Worm (Caenorhabditis elegans) whole organism, late embryonic: ENCODE results near the gene C44C10.12.

Experiments
- K02D7.2 ChIP-seq: sonication (generic microtip); optimal IDR thresholded peaks from 2 replicates; lab custom pipeline; 2017; ENCODE audit warnings: mild to moderate bottlenecking, missing genetic modification characterization, missing compliant biosample characterization
- T23F11.4 ChIP-seq: fragments of 200-800 bp; sonication (Bioruptor generic); optimal IDR thresholded peaks from 2 replicates; lab custom pipeline; 2018; ENCODE audit warnings: mild to moderate bottlenecking, missing genetic modification characterization, missing compliant biosample characterization
- Y22D7AL.16 ChIP-seq: sonication (generic microtip); optimal IDR thresholded peaks from 2 replicates; lab custom pipeline; 2016; ENCODE audit warnings: missing genetic modification characterization, missing compliant biosample characterization
- ahr-1 ChIP-seq: sonication (generic microtip); optimal IDR thresholded peaks from 2 replicates; lab custom pipeline; 2016; ENCODE audit warnings: missing genetic modification characterization, missing compliant biosample characterization
- ceh-19 ChIP-seq: fragments of 200-800 bp; sonication (Bioruptor generic); optimal IDR thresholded peaks from 2 replicates; lab custom pipeline; 2018; ENCODE audit warnings: mild to moderate bottlenecking, missing genetic modification characterization, missing compliant biosample characterization
- ceh-22 ChIP-seq: sonication (generic microtip); optimal IDR thresholded peaks from 2 replicates; lab custom pipeline; 2017; ENCODE audit warnings: missing biosample characterization, missing genetic modification characterization
- ceh-24 ChIP-seq: sonication (generic microtip); optimal IDR thresholded peaks from 2 replicates; lab custom pipeline; 2016; ENCODE audit warnings: mild to moderate bottlenecking, missing genetic modification characterization, missing compliant biosample characterization
- ceh-31 ChIP-seq: sonication (generic microtip); optimal IDR thresholded peaks from 2 replicates; lab custom pipeline; 2016; ENCODE audit warnings: missing genetic modification characterization, missing compliant biosample characterization
- ceh-34 ChIP-seq: sonication (generic microtip); optimal IDR thresholded peaks from 2 replicates; lab custom pipeline; 2016; ENCODE audit warnings: mild to moderate bottlenecking, missing genetic modification characterization, missing compliant biosample characterization
- ceh-6 ChIP-seq: fragments of 200-800 bp; sonication (Bioruptor generic); optimal IDR thresholded peaks from 2 replicates; lab custom pipeline; 2018; ENCODE audit warnings: mild to moderate bottlenecking, missing genetic modification characterization, missing compliant biosample characterization
- dmd-4 ChIP-seq: sonication (generic microtip); optimal IDR thresholded peaks from 2 replicates; lab custom pipeline; 2016; ENCODE audit warnings: borderline replicate concordance, missing genetic modification characterization, missing compliant biosample characterization
- elt-4 ChIP-seq: sonication (generic microtip); optimal IDR thresholded peaks from 2 replicates; lab custom pipeline; 2016; ENCODE audit warnings: missing genetic modification characterization, missing compliant biosample characterization
- gmeb-2 ChIP-seq: sonication (generic microtip); optimal IDR thresholded peaks from 2 replicates; lab custom pipeline; 2016; ENCODE audit warnings: missing genetic modification characterization, inconsistent platforms, missing compliant biosample characterization
- hlh-30 ChIP-seq: sonication (generic microtip); optimal IDR thresholded peaks from 2 replicates; lab custom pipeline; 2017; ENCODE audit warnings: antibody characterized with exemption, missing genetic modification characterization, missing compliant biosample characterization; ENCODE audit not compliant: insufficient read depth
- hlh-6 ChIP-seq: sonication (generic microtip); optimal IDR thresholded peaks from 2 replicates; lab custom pipeline; 2016; ENCODE audit warnings: missing genotype, missing genetic modification characterization, missing compliant biosample characterization
- nfya-1 ChIP-seq: sonication (generic microtip); optimal IDR thresholded peaks from 2 replicates; lab custom pipeline; 2017; ENCODE audit warnings: missing genetic modification characterization, mild to moderate bottlenecking, missing compliant biosample characterization, antibody characterized with exemption, moderate library complexity
- nhr-11 ChIP-seq: fragments of 150-350 bp; optimal IDR thresholded peaks from 2 replicates; lab custom pipeline; 2014; ENCODE audit warnings: missing biosample characterization, missing genetic modification characterization
- nhr-232 ChIP-seq: sonication (generic microtip); optimal IDR thresholded peaks from 2 replicates; lab custom pipeline; 2016; ENCODE audit warnings: missing genetic modification characterization, missing compliant biosample characterization
- pat-9 ChIP-seq: fragments of 200-800 bp; sonication (Bioruptor generic); optimal IDR thresholded peaks from 2 replicates; lab custom pipeline; 2018; ENCODE audit warnings: mild to moderate bottlenecking, missing genetic modification characterization, moderate library complexity, missing compliant biosample characterization
- sox-2 ChIP-seq: fragments of 200-800 bp; sonication (Bioruptor generic); IDR thresholded peaks from 2 replicates; pipeline ENCODE4 v1.3.6; 2022; ENCODE audit warnings: missing genetic modification reagents, missing genetic modification characterization, missing compliant biosample characterization
- tbx-7 ChIP-seq: sonication (generic microtip); optimal IDR thresholded peaks from 2 replicates; lab custom pipeline; 2016; ENCODE audit warnings: missing genotype, missing genetic modification characterization, missing compliant biosample characterization
- unc-3 ChIP-seq, 2 experiments: fragments of 200-800 bp in 1 of 2; sonication (Bioruptor generic) in 1 of 2; sonication (generic microtip) in 1 of 2; conservative IDR thresholded peaks in 1 of 2; optimal IDR thresholded peaks in 1 of 2; 2 replicates each; pipeline versions ENCODE4 v1.3.6 to Lab custom; 2016 to 2022; ENCODE audit warnings: missing compliant biosample characterization in 2 of 2, missing genetic modification characterization in 2 of 2, missing genetic modification reagents in 1 of 2
- unc-42 ChIP-seq: sonication (generic microtip); optimal IDR thresholded peaks from 2 replicates; lab custom pipeline; 2016; ENCODE audit warnings: missing genotype, missing genetic modification characterization, missing compliant biosample characterization
- unc-55 ChIP-seq: sonication (generic microtip); optimal IDR thresholded peaks from 2 replicates; lab custom pipeline; 2017; ENCODE audit warnings: missing biosample characterization, missing genetic modification reagents, missing genetic modification characterization
- zip-5 ChIP-seq: sonication (generic microtip); optimal IDR thresholded peaks from 2 replicates; lab custom pipeline; 2016; ENCODE audit warnings: missing genetic modification characterization, missing compliant biosample characterization

C44C10.12 gene

DNA sequence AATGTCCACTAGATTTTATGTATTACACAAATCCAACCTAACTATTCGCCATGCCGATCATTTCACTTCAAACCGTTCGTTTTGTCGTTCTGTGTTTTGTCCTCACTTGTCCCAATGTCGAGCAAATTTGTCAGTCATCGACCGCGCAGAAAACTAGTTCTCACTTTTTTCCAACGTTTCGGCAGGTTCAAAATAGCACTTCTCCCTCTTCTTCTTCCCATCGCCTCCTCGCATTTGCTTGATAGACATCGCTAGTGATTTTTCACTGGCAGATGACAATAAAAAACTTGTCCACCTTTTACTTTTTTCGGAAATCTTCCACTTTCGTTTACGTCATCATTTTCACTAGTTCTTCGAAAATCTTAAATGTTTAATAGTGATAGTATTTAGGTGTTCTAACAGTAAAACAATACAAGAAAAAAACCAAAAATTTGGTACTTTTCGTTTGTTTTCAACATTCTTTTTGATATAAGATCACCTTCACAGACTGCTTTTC is 31.2 kb upstream of the C44C10.12 start:
- no peak for TF ChIP-seq elt-4 (tag; lab: Kevin White, UChicago)
- no peak for TF ChIP-seq ahr-1 (tag; lab: Kevin White, UChicago)
- no peak for TF ChIP-seq unc-42 (tag; lab: Kevin White, UChicago)

DNA sequence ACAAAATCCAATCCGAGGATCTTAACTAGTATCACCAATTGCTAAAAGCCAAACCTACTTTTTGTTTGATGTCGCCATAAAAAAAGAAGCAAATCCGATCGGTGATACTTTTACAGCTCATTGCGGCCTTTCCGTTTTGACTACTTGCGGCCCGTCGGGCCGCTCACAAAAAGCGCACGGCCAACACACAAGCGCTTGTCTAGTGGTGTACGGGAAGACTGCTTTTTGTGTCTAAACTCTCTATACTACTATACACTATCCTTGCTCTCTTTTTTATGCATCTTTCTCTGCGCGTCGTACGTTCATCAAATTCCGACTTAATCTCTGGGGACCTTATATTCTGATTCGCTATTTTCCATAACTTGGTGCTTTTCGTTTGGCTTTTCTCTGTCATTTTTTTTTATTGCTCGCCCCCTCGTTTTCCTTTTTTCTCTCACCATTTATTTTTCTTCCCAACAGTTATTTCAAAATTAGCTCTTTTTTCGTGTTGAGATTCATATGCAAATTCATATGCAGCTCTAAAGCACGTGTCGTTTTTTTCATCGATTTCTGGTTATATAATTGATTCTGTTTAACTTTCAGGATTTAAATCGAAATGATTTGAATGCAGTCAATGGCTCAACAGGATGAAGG is 30.1 kb upstream of the C44C10.12 start, which contains the start of gene noca-2:
Gene noca-2, plus strand, starts transcription at position 583 of the 633 bp plus-strand sequence.
- TF ChIP-seq ceh-19 (GFP tag; lab: Kevin White, UChicago) (no peak), Y22D7AL.16 (tag; lab: Kevin White, UChicago) (no peak), unc-55 (peak; percentile 62), hlh-30 (tag; lab: Kevin White, UChicago) (no peak), unc-42 (tag; lab: Kevin White, UChicago) (peak; percentile 65), ceh-34 (tag; lab: Kevin White, UChicago) (peak; percentile 9), unc-3 (GFP tag; conservative IDR thresholded peaks at IDR 0.05; lab: Robert Waterston, UW) (no peak), unc-3 (tag; optimal IDR thresholded peaks at IDR 0.05; lab: Kevin White, UChicago) (no peak), ceh-31 (tag; lab: Kevin White, UChicago) (peak; percentile 24), K02D7.2 (tag; lab: Kevin White, UChicago) (no peak), nhr-11 (tag; lab: Kevin White, UChicago) (no peak), T23F11.4 (GFP tag; lab: Kevin White, UChicago) (no peak), nfya-1 (tag; lab: Kevin White, UChicago) (peak; percentile 61)

- TF ChIP-seq hlh-30 (tag; lab: Kevin White, UChicago) (no peak), hlh-6 (tag; lab: Kevin White, UChicago) (no peak), unc-42 (tag; lab: Kevin White, UChicago) (peak; percentile 44), K02D7.2 (tag; lab: Kevin White, UChicago) (no peak), tbx-7 (no peak), Y22D7AL.16 (tag; lab: Kevin White, UChicago) (no peak)
- TF ChIP-seq, all 69 proteins: peak for 1
Measured at ce11 chrX:11673063-11673759, 23.6 kb upstream of the C44C10.12 start.

DNA sequence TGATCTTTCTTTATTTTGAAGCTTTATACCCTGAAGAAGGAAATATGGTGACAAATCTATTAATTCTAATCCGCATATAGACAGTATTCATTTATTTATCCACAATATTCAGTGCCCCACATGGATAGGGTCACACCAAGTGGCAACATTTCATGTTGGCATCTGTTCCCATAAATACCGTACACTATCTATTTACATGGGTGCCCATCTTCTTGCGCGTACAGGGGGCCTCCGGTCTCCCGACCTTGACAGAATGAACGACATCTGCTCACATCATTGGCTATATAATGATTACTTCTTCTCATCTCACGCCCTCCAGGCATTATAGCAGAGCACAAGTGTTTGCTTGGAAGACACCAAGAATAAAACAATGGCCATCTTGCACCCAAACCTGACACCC is 21.2 kb upstream of the C44C10.12 start:
- TF ChIP-seq ceh-31 (tag; lab: Kevin White, UChicago) (peak; percentile 21), tbx-7 (no peak)

- no peak for TF ChIP-seq sox-2 (GFP tag; lab: Robert Waterston, UW)
Measured at ce11 chrX:11679211-11679977, 17.4 kb upstream of the C44C10.12 start.

ce11 chrX:11680851-11681250 is 15.9 kb upstream of the C44C10.12 start, which contains the start of gene T04F8.7:
Gene T04F8.7 (minus strand): TSS chrX:11680980.
- TF ChIP-seq zip-5 (no peak), ceh-24 (no peak), pat-9 (tag; lab: Kevin White, UChicago) (no peak), hlh-30 (tag; lab: Kevin White, UChicago) (no peak)

DNA sequence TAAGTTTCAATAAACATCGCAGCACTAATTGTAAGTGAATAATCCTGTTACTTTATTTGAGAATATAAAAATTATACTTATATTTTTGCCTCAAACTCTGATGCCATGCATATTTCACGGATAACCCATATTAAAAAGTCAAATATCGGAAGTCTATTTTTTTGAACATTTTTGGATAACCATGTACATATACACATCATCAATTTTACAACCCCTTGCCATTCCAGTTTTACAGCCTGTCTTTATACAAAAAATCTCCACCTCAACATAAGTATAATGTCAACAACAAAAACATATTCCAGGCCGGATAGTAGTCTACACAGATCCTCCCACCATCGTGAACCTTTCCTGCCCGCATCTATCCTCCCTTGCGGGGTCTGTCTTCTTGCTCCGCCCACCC is 12.5 kb upstream of the C44C10.12 start, which contains the start of gene hnd-1:
Gene hnd-1, plus strand, starts transcription at position 301 of the 400 bp plus-strand sequence.
- TF ChIP-seq nhr-232 (tag; lab: Kevin White, UChicago), result no peak
- TF ChIP-seq ceh-22 (tag; lab: Kevin White, UChicago), result no peak
- no peak for TF ChIP-seq hlh-6 (tag; lab: Kevin White, UChicago)
- TF ChIP-seq ceh-6 (GFP tag; lab: Kevin White, UChicago), result no peak
- no peak for TF ChIP-seq gmeb-2 (tag; lab: Kevin White, UChicago)
- no peak for TF ChIP-seq dmd-4 (tag; lab: Kevin White, UChicago)
- no peak for TF ChIP-seq K02D7.2 (tag; lab: Kevin White, UChicago)
